Fruit fly (Drosophila melanogaster): Measurements from ENCODE around the gene CG13069.

dm6 chr3L:16232924-16233323, 32.3 kb upstream of the CG13069 start, which contains the start of gene Hsc20:
- TF ChIP-seq ttk (optimal IDR thresholded peaks at IDR 0.05), result no peak
- no peak for TF ChIP-seq Sin3A (optimal IDR thresholded peaks at IDR 0.05)
- no peak for TF ChIP-seq psq (optimal IDR thresholded peaks at IDR 0.05)
